Fruit fly (Drosophila melanogaster): ENCODE results near the gene CG43102.
A peak's percentile ranks its signal among the peaks of the same experiment; 100 is the strongest.

Gene CG43102

dm6 chr3R:17794335-17795074 lies at the start of gene CG43102 (continued):
- TF ChIP-seq CG6254 (GFP tag; optimal IDR thresholded peaks at IDR 0.05) (peak; percentile 42), kay (GFP tag; optimal IDR thresholded peaks at IDR 0.05) (peak; percentile 11), CG4820 (GFP tag; optimal IDR thresholded peaks at IDR 0.05) (peak; percentile 33), ap (GFP tag; IDR thresholded peaks at IDR 0.05) (peak; percentile 48; the same call in 1 of the 2 replicates), hkb (optimal IDR thresholded peaks at IDR 0.05) (no peak), hkb (GFP tag; IDR thresholded peaks at IDR 0.05) (peak; percentile 86), CG4328 (GFP tag; optimal IDR thresholded peaks at IDR 0.05) (peak; percentile 38), p53 (GFP tag; optimal IDR thresholded peaks at IDR 0.05) (no peak), Usf (GFP tag; optimal IDR thresholded peaks at IDR 0.05) (peak; percentile 14), sug (tag; optimal IDR thresholded peaks at IDR 0.05) (peak; percentile 64), CG6791 (GFP tag; IDR thresholded peaks at IDR 0.05; ENCODE audit: partially characterized antibody) (peak; percentile 49; the same call in 2 of the 3 replicates), Sin3A (optimal IDR thresholded peaks at IDR 0.05) (no peak), salm (tag; optimal IDR thresholded peaks at IDR 0.05) (peak; percentile 38), CG17612 (GFP tag; IDR thresholded peaks at IDR 0.05) (0 out of 2 replicates have a peak, but pooled peaks have one; percentile 38), H2.0 (GFP tag; IDR thresholded peaks at IDR 0.05) (peak; percentile 60), CG17568 (GFP tag; optimal IDR thresholded peaks at IDR 0.05) (peak; percentile 33), shn (GFP tag; optimal IDR thresholded peaks at IDR 0.05) (no peak), CG12391 (tag; optimal IDR thresholded peaks at IDR 0.05) (peak; percentile 72), CG1529 (GFP tag; optimal IDR thresholded peaks at IDR 0.05) (peak; percentile 46), Opbp (GFP tag; IDR thresholded peaks at IDR 0.05; ENCODE audit: partially characterized antibody) (peak; percentile 62; the same call in 1 of the 3 replicates), tio (GFP tag; optimal IDR thresholded peaks at IDR 0.05) (peak; percentile 34), sens-2 (GFP tag; IDR thresholded peaks at IDR 0.05) (peak; percentile 37; the same call in 1 of the 2 replicates), ems (GFP tag; optimal IDR thresholded peaks at IDR 0.05) (no peak), CG10654 (GFP tag; optimal IDR thresholded peaks at IDR 0.05) (peak; percentile 59), CG3163 (GFP tag; optimal IDR thresholded peaks at IDR 0.05) (peak; percentile 11), CG13296 (GFP tag; optimal IDR thresholded peaks at IDR 0.05) (peak; percentile 70), az2 (GFP tag; optimal IDR thresholded peaks at IDR 0.05) (peak; percentile 72), ind (GFP tag; optimal IDR thresholded peaks at IDR 0.05) (peak; percentile 71), tin (GFP tag; optimal IDR thresholded peaks at IDR 0.05) (peak; percentile 62), CG9817 (tag; optimal IDR thresholded peaks at IDR 0.05) (peak; percentile 74), CG42726 (GFP tag; IDR thresholded peaks at IDR 0.05; ENCODE audit: partially characterized antibody) (peak; percentile 44; the same call in 1 of the 2 replicates), sima (GFP tag; optimal IDR thresholded peaks at IDR 0.05) (no peak), CG31441 (GFP tag; IDR thresholded peaks at IDR 0.05) (peak; percentile 83), CG17361 (GFP tag; IDR thresholded peaks at IDR 0.05) (peak; percentile 83), Jarid2 (GFP tag; optimal IDR thresholded peaks at IDR 0.05) (peak; percentile 65), pan (optimal IDR thresholded peaks at IDR 0.05) (no peak), pan (GFP tag; optimal IDR thresholded peaks at IDR 0.05 in 1 of 2, IDR thresholded peaks at IDR 0.05 in 1 of 2) (peak in 1 of 2 experiments; percentile 86), CG13287 (GFP tag; IDR thresholded peaks at IDR 0.05; ENCODE audit: partially characterized antibody) (peak; percentile 79), crp (GFP tag; optimal IDR thresholded peaks at IDR 0.05) (peak in 1 of 2 experiments; percentile 77), CG15479 (GFP tag; optimal IDR thresholded peaks at IDR 0.05) (no peak), Dad (GFP tag; optimal IDR thresholded peaks at IDR 0.05) (peak; percentile 32), Nf-YC (tag; optimal IDR thresholded peaks at IDR 0.05) (peak; percentile 74), CG11247 (GFP tag; IDR thresholded peaks at IDR 0.05) (peak; percentile 76), dmrt99B (tag; optimal IDR thresholded peaks at IDR 0.05) (peak; percentile 70), Drgx (GFP tag; IDR thresholded peaks at IDR 0.05) (peak; percentile 77), nom (GFP tag; optimal IDR thresholded peaks at IDR 0.05) (peak; percentile 51), Atf3 (GFP tag; optimal IDR thresholded peaks at IDR 0.05) (peak; percentile 46), CG2199 (GFP tag; IDR thresholded peaks at IDR 0.05) (peak; percentile 27; the same call in 1 of the 3 replicates), pum (GFP tag; optimal IDR thresholded peaks at IDR 0.05) (peak; percentile 37), CG9876 (GFP tag; optimal IDR thresholded peaks at IDR 0.05) (peak; percentile 10)

All from whole organism, embryonic.